Fruit fly (Drosophila melanogaster) Kc167 (cell line): ENCODE measurements around the gene CG32281.

Experiments used
- Sin3A ChIP-seq: fragments of >200 bp; optimal IDR thresholded peaks from 2 replicates; lab custom pipeline; 2018; ENCODE audit warnings: missing external identifiers
- h ChIP-seq: fragments of >200 bp; optimal IDR thresholded peaks from 3 replicates; lab custom pipeline; 2018; ENCODE audit warnings: missing external identifiers
- insv ChIP-seq: fragments of >200 bp; optimal IDR thresholded peaks from 3 replicates; lab custom pipeline; 2018; ENCODE audit warnings: missing external identifiers
- psq ChIP-seq: fragments of >200 bp; optimal IDR thresholded peaks from 2 replicates; lab custom pipeline; 2017; ENCODE audit warnings: missing external identifiers
- ttk ChIP-seq: sonication (Bioruptor generic); optimal IDR thresholded peaks from 2 replicates; lab custom pipeline; 2017; ENCODE audit warnings: missing external identifiers

- TF ChIP-seq ttk (lab: Kevin White, UChicago): no peak
- TF ChIP-seq psq: no peak
- no peak for TF ChIP-seq insv (lab: Kevin White, UChicago)
- TF ChIP-seq Sin3A (lab: Kevin White, UChicago): no peak
- no peak for TF ChIP-seq h (lab: Kevin White, UChicago)
These were observed 35.1 kb upstream of the CG32281 start for dm6 chr3L:3134064-3134545.
